Fruit fly (Drosophila melanogaster) whole organism, embryonic: Measurements from ENCODE around the gene Cdk7.

Experiments
- Atf-2 ChIP-seq: fragments of 200-800 bp; sonication (Bioruptor generic); optimal IDR thresholded peaks from 2 replicates; lab custom pipeline; 2016; ENCODE audit warnings: missing biosample characterization, missing genetic modification characterization
- B-H1 ChIP-seq: fragments of 200-800 bp; sonication (Bioruptor generic); IDR thresholded peaks from 3 replicates; pipeline ENCODE4 v1.3.6; 2022; ENCODE audit warnings: missing biosample characterization, missing genetic modification characterization
- CG1024 ChIP-seq: fragments of 200-800 bp; sonication (Bioruptor generic); IDR thresholded peaks from 2 replicates; pipeline ENCODE4 v1.3.6; 2022; ENCODE audit warnings: missing biosample characterization, missing genetic modification characterization
- CG10321 ChIP-seq: fragments of 200-800 bp; sonication (Bioruptor generic); IDR thresholded peaks from 2 replicates; pipeline ENCODE4 v1.3.6; 2022; ENCODE audit warnings: missing biosample characterization, missing genetic modification characterization
- CG11696 ChIP-seq: fragments of 200-800 bp; sonication (Bioruptor generic); IDR thresholded peaks from 2 replicates; pipeline ENCODE4 v1.3.6; 2022; ENCODE audit warnings: missing biosample characterization, missing genetic modification characterization
- CG12071 ChIP-seq: fragments of 200-800 bp; sonication (Bioruptor generic); optimal IDR thresholded peaks from 3 replicates; lab custom pipeline; 2018; ENCODE audit warnings: missing biosample characterization, mild to moderate bottlenecking, missing genetic modification characterization
- CG12104 ChIP-seq: fragments of 200-800 bp; sonication (Bioruptor generic); optimal IDR thresholded peaks from 3 replicates; lab custom pipeline; 2016; ENCODE audit warnings: missing biosample characterization, missing genetic modification characterization
- CG14014 ChIP-seq: fragments of 200-800 bp; sonication (Bioruptor generic); IDR thresholded peaks from 2 replicates; pipeline ENCODE4 v1.3.6; 2022; ENCODE audit warnings: missing biosample characterization, missing genetic modification characterization
- CG16779 ChIP-seq: fragments of 200-800 bp; sonication (Bioruptor generic); IDR thresholded peaks from 2 replicates; pipeline ENCODE4 v1.3.6; 2022; ENCODE audit warnings: missing biosample characterization, missing genetic modification characterization
- CG16863 ChIP-seq: fragments of 200-800 bp; sonication (Bioruptor generic); optimal IDR thresholded peaks from 3 replicates; lab custom pipeline; 2016; ENCODE audit warnings: missing biosample characterization, missing genetic modification characterization
- CG18619 ChIP-seq: fragments of 200-800 bp; sonication (Bioruptor generic); optimal IDR thresholded peaks from 3 replicates; lab custom pipeline; 2017; ENCODE audit warnings: missing biosample characterization, mild to moderate bottlenecking, missing genetic modification characterization
- CG42726 ChIP-seq: fragments of 200-800 bp; sonication (Bioruptor generic); IDR thresholded peaks from 2 replicates; pipeline ENCODE4 v1.3.6; 2022; ENCODE audit warnings: missing biosample characterization, missing genetic modification characterization; ENCODE audit not compliant: partially characterized antibody
- CG43689 ChIP-seq: fragments of 200-800 bp; sonication (Bioruptor generic); IDR thresholded peaks from 2 replicates; pipeline ENCODE4 v1.3.6; 2022; ENCODE audit warnings: missing biosample characterization, missing genetic modification characterization
- CG4404 ChIP-seq: fragments of 200-800 bp; sonication (Bioruptor generic); IDR thresholded peaks from 2 replicates; pipeline ENCODE4 v1.3.6; 2022; ENCODE audit warnings: missing biosample characterization, missing genetic modification characterization
- CG5180 ChIP-seq: fragments of 200-800 bp; sonication (Bioruptor generic); optimal IDR thresholded peaks from 3 replicates; lab custom pipeline; 2017; ENCODE audit warnings: missing biosample characterization, missing genetic modification characterization, mild to moderate bottlenecking, moderate library complexity, missing genetic modification reagents
- CG6175 ChIP-seq: fragments of 200-800 bp; sonication (Bioruptor generic); IDR thresholded peaks from 3 replicates; pipeline ENCODE4 v1.3.6; 2022; ENCODE audit warnings: missing biosample characterization, missing genetic modification characterization
- CG6254 ChIP-seq: fragments of 200-800 bp; sonication (Bioruptor generic); optimal IDR thresholded peaks from 3 replicates; lab custom pipeline; 2017; ENCODE audit warnings: mild to moderate bottlenecking, missing biosample characterization, missing genetic modification reagents, missing genetic modification characterization
- CG6654 ChIP-seq: fragments of 200-800 bp; sonication (Bioruptor generic); optimal IDR thresholded peaks from 2 replicates; lab custom pipeline; 2017; ENCODE audit warnings: missing biosample characterization, mild to moderate bottlenecking, missing genetic modification characterization
- CG7745 ChIP-seq: fragments of 200-800 bp; sonication (Bioruptor generic); optimal IDR thresholded peaks from 2 replicates; lab custom pipeline; 2018; ENCODE audit warnings: missing biosample characterization, mild to moderate bottlenecking, missing genetic modification characterization, moderate library complexity
- CG9817 ChIP-seq: fragments of 200-800 bp; sonication (Bioruptor generic); optimal IDR thresholded peaks from 2 replicates; lab custom pipeline; 2018; ENCODE audit warnings: missing biosample characterization, mild to moderate bottlenecking, missing genetic modification characterization, moderate library complexity
- Dip3 ChIP-seq: fragments of 200-800 bp; sonication (Bioruptor generic); optimal IDR thresholded peaks from 3 replicates; lab custom pipeline; 2016; ENCODE audit warnings: missing biosample characterization, missing genetic modification characterization
- Dref ChIP-seq: fragments of 200-800 bp; sonication (Bioruptor generic); IDR thresholded peaks from 2 replicates; pipeline ENCODE4 v1.3.6; 2022; ENCODE audit warnings: missing biosample characterization, missing genetic modification characterization
- Ets97D ChIP-seq: fragments of 200-800 bp; sonication (Bioruptor generic); optimal IDR thresholded peaks from 3 replicates; lab custom pipeline; 2016; ENCODE audit warnings: missing biosample characterization, missing genetic modification characterization
- HmgD ChIP-seq: fragments of 200-800 bp; sonication (Bioruptor generic); optimal IDR thresholded peaks from 3 replicates; lab custom pipeline; 2016; ENCODE audit warnings: missing biosample characterization, missing genetic modification characterization
- Hr3 ChIP-seq: fragments of 200-800 bp; sonication (Bioruptor generic); optimal IDR thresholded peaks from 3 replicates; lab custom pipeline; 2016; ENCODE audit warnings: missing biosample characterization, missing genetic modification characterization
- Med ChIP-seq: fragments of 200-800 bp; sonication (Bioruptor generic); peaks from one replicate; lab custom pipeline; 2016; ENCODE audit warnings: missing biosample characterization, missing genetic modification characterization, mild to moderate bottlenecking, inconsistent platforms, moderate library complexity
- Mrtf ChIP-seq: fragments of 200-800 bp; sonication (Bioruptor generic); IDR thresholded peaks from 3 replicates; pipeline ENCODE4 v1.3.6; 2022; ENCODE audit warnings: missing biosample characterization, missing genetic modification characterization
- NFAT ChIP-seq: fragments of 200-800 bp; sonication (Bioruptor generic); IDR thresholded peaks from 2 replicates; pipeline ENCODE4 v1.3.6; 2022; ENCODE audit warnings: missing biosample characterization, missing genetic modification characterization
- Neu2 ChIP-seq: fragments of 200-800 bp; sonication (Bioruptor generic); optimal IDR thresholded peaks from 3 replicates; lab custom pipeline; 2016; ENCODE audit warnings: missing biosample characterization, missing genetic modification characterization, borderline replicate concordance
- NfI ChIP-seq: fragments of 200-800 bp; sonication (Bioruptor generic); optimal IDR thresholded peaks from 3 replicates; lab custom pipeline; 2018; ENCODE audit warnings: missing biosample characterization, mild to moderate bottlenecking, missing genetic modification characterization, moderate library complexity
- Oaz ChIP-seq: fragments of 200-800 bp; sonication (Bioruptor generic); IDR thresholded peaks from 2 replicates; pipeline ENCODE4 v1.3.6; 2022; ENCODE audit warnings: missing biosample characterization, missing genetic modification characterization
- Oli ChIP-seq: fragments of 200-800 bp; sonication (Bioruptor generic); optimal IDR thresholded peaks from 2 replicates; lab custom pipeline; 2018; ENCODE audit warnings: missing biosample characterization, mild to moderate bottlenecking, missing genetic modification characterization, moderate library complexity
- Poxn ChIP-seq: fragments of 200-800 bp; sonication (Bioruptor generic); IDR thresholded peaks from 2 replicates; pipeline ENCODE4 v1.3.6; 2022; ENCODE audit warnings: missing biosample characterization, missing genetic modification characterization
- Rfx ChIP-seq: fragments of 200-800 bp; sonication (Bioruptor generic); IDR thresholded peaks from 2 replicates; pipeline ENCODE4 v1.3.6; 2022; ENCODE audit warnings: missing biosample characterization, missing genetic modification characterization
- Sry-δ ChIP-seq: fragments of 200-800 bp; sonication (Bioruptor generic); optimal IDR thresholded peaks from 2 replicates; lab custom pipeline; 2016; ENCODE audit warnings: missing biosample characterization, missing genetic modification characterization
- ap ChIP-seq: fragments of 200-800 bp; sonication (Bioruptor generic); IDR thresholded peaks from 2 replicates; pipeline ENCODE4 v1.3.6; 2022; ENCODE audit warnings: missing biosample characterization, missing genetic modification characterization
- bsh ChIP-seq, 2 experiments: fragments of 200-800 bp; sonication (Bioruptor generic); optimal IDR thresholded peaks; 2 replicates each; lab custom pipeline; 2017 to 2018; ENCODE audit warnings: mild to moderate bottlenecking in 2 of 2, missing biosample characterization in 2 of 2, missing genetic modification characterization in 2 of 2, moderate library complexity in 1 of 2
- chif ChIP-seq, 2 experiments: fragments of 200-800 bp; sonication (Bioruptor generic); optimal IDR thresholded peaks; 3 replicates each; lab custom pipeline; 2016; ENCODE audit warnings: missing biosample characterization in 2 of 2, missing genetic modification characterization in 2 of 2
- chinmo ChIP-seq: fragments of 200-800 bp; sonication (Bioruptor generic); IDR thresholded peaks from 4 replicates; pipeline ENCODE4 v1.3.6; 2022; ENCODE audit warnings: missing biosample characterization, missing genetic modification characterization; ENCODE audit not compliant: partially characterized antibody
- gro ChIP-seq: fragments of 200-800 bp; sonication (Bioruptor generic); optimal IDR thresholded peaks from 2 replicates; lab custom pipeline; 2016; ENCODE audit warnings: missing biosample characterization, missing genetic modification characterization
- her ChIP-seq: fragments of 200-800 bp; sonication (Bioruptor generic); optimal IDR thresholded peaks from 2 replicates; lab custom pipeline; 2016; ENCODE audit warnings: missing biosample characterization, missing genetic modification characterization
- ken ChIP-seq: fragments of 200-800 bp; sonication (Bioruptor generic); IDR thresholded peaks from 3 replicates; pipeline ENCODE4 v1.3.6; 2022; ENCODE audit warnings: missing biosample characterization, missing genetic modification characterization
- mld ChIP-seq: fragments of 200-800 bp; sonication (Bioruptor generic); IDR thresholded peaks from 3 replicates; pipeline ENCODE4 v1.3.6; 2022; ENCODE audit warnings: missing biosample characterization, missing genetic modification characterization; ENCODE audit not compliant: partially characterized antibody
- nom ChIP-seq: fragments of 200-800 bp; sonication (Bioruptor generic); optimal IDR thresholded peaks from 2 replicates; lab custom pipeline; 2017; ENCODE audit warnings: missing biosample characterization, missing genetic modification characterization, mild to moderate bottlenecking, moderate library complexity, missing genetic modification reagents
- odd ChIP-seq: fragments of 200-800 bp; sonication (Bioruptor generic); optimal IDR thresholded peaks from 2 replicates; lab custom pipeline; 2017; ENCODE audit warnings: missing biosample characterization, mild to moderate bottlenecking, missing genetic modification characterization
- p53 ChIP-seq: fragments of 200-800 bp; sonication (Bioruptor generic); optimal IDR thresholded peaks from 2 replicates; lab custom pipeline; 2016; ENCODE audit warnings: missing biosample characterization, missing genetic modification characterization
- shn ChIP-seq: fragments of 200-800 bp; sonication (Bioruptor generic); optimal IDR thresholded peaks from 3 replicates; lab custom pipeline; 2016; ENCODE audit warnings: missing biosample characterization, missing genetic modification characterization
- tap ChIP-seq: fragments of 200-800 bp; optimal IDR thresholded peaks from 3 replicates; lab custom pipeline; 2019; ENCODE audit warnings: missing biosample characterization, mild to moderate bottlenecking, missing genetic modification characterization, moderate library complexity
- tna ChIP-seq: fragments of 200-800 bp; sonication (Bioruptor generic); IDR thresholded peaks from 2 replicates; pipeline ENCODE4 v1.3.6; 2022; ENCODE audit warnings: missing biosample characterization, missing genetic modification characterization; ENCODE audit not compliant: partially characterized antibody
- wek ChIP-seq: fragments of 200-800 bp; sonication (Bioruptor generic); optimal IDR thresholded peaks from 3 replicates; lab custom pipeline; 2018; ENCODE audit warnings: missing biosample characterization, mild to moderate bottlenecking, missing genetic modification characterization, moderate library complexity
- wor ChIP-seq: fragments of 200-800 bp; sonication (Bioruptor generic); IDR thresholded peaks from 2 replicates; pipeline ENCODE4 v1.3.6; 2022; ENCODE audit warnings: missing biosample characterization, missing genetic modification characterization
- z ChIP-seq: fragments of 200-800 bp; sonication (Bioruptor generic); IDR thresholded peaks from 3 replicates; pipeline ENCODE4 v1.3.6; 2022; ENCODE audit warnings: missing biosample characterization, missing genetic modification characterization

Gene Cdk7

dm6 chrX:5308963-5309362 is at the start of gene Cdk7, which contains the start of gene snf (continued):
- peak; percentile 11 for TF ChIP-seq Hr3 (GFP tag; lab: Kevin White, UChicago)
- TF ChIP-seq NfI: peak; percentile 8
- no peak for TF ChIP-seq CG12071 (GFP tag; lab: Kevin White, UChicago)
- TF ChIP-seq Oli (tag; lab: Kevin White, UChicago): no peak
- TF ChIP-seq nom (GFP tag; lab: Kevin White, UChicago): no peak
- TF ChIP-seq CG6654 (GFP tag; lab: Kevin White, UChicago): no peak
- TF ChIP-seq tna (GFP tag; lab: Robert Waterston, UW): peak; percentile 79
- TF ChIP-seq CG1024: no peak
- TF ChIP-seq CG16779: no peak
- no peak for TF ChIP-seq CG12104
- TF ChIP-seq gro (GFP tag; lab: Kevin White, UChicago): no peak
- peak; percentile 91 for TF ChIP-seq Dref (GFP tag; lab: Robert Waterston, UW)
- TF ChIP-seq Atf-2 (GFP tag; lab: Kevin White, UChicago): peak; percentile 2
- TF ChIP-seq CG16863 (GFP tag; lab: Kevin White, UChicago): peak; percentile 78
- no peak for TF ChIP-seq wor (GFP tag; lab: Robert Waterston, UW)
- TF ChIP-seq Oaz (GFP tag; lab: Robert Waterston, UW): no peak
- peak; percentile 54 for TF ChIP-seq HmgD (GFP tag; lab: Kevin White, UChicago)
- no peak for TF ChIP-seq CG18619 (GFP tag; lab: Kevin White, UChicago)
- TF ChIP-seq NFAT (GFP tag; lab: Robert Waterston, UW): no peak
- peak; percentile 93 for TF ChIP-seq Med
- TF ChIP-seq CG43689 (GFP tag; lab: Robert Waterston, UW): no peak
- no peak for TF ChIP-seq CG10321 (GFP tag; lab: Robert Waterston, UW)
- peak; percentile 63 for TF ChIP-seq Dip3 (GFP tag; lab: Kevin White, UChicago)
- no peak for TF ChIP-seq CG5180 (GFP tag; lab: Kevin White, UChicago)
- TF ChIP-seq B-H1 (GFP tag; lab: Robert Waterston, UW): no peak
- TF ChIP-seq CG6175 (GFP tag; lab: Robert Waterston, UW): no peak
- no peak for TF ChIP-seq CG7745
- TF ChIP-seq bsh (GFP tag; optimal IDR thresholded peaks at IDR 0.05; lab: Kevin White, UChicago): peak in 1 of 2 experiments; percentile 2
- no peak for TF ChIP-seq CG11696 (GFP tag; lab: Robert Waterston, UW)
- no peak for TF ChIP-seq odd (GFP tag; lab: Kevin White, UChicago)
- peak; percentile 43 for TF ChIP-seq shn
- TF ChIP-seq tap (tag; lab: Kevin White, UChicago): no peak
- TF ChIP-seq chif (GFP tag; optimal IDR thresholded peaks at IDR 0.05; lab: Kevin White, UChicago): no peak
- no peak for TF ChIP-seq CG6254 (GFP tag; lab: Kevin White, UChicago)
- TF ChIP-seq p53 (GFP tag; lab: Kevin White, UChicago): peak; percentile 4
- peak; percentile 75; the same call in 1 of the 3 replicates for TF ChIP-seq mld (GFP tag; lab: Robert Waterston, UW)
- TF ChIP-seq CG4404 (GFP tag; lab: Robert Waterston, UW): peak; percentile 36; the same call in 1 of the 2 replicates
- no peak for TF ChIP-seq Poxn (GFP tag; lab: Robert Waterston, UW)
- TF ChIP-seq chinmo (GFP tag; lab: Robert Waterston, UW): 0 out of 4 replicates have a peak, but pooled peaks have one; percentile 56
- no peak for TF ChIP-seq CG14014 (GFP tag; lab: Robert Waterston, UW)
- TF ChIP-seq wek (GFP tag; lab: Kevin White, UChicago): no peak
- TF ChIP-seq Neu2: no peak
- peak; percentile 90 for TF ChIP-seq Sry-δ (GFP tag; lab: Kevin White, UChicago)
- no peak; the same call in 1 of the 2 replicates for TF ChIP-seq Rfx (GFP tag; lab: Robert Waterston, UW)
- no peak for TF ChIP-seq Mrtf (GFP tag; lab: Robert Waterston, UW)
- peak; percentile 5 for TF ChIP-seq CG9817 (tag; lab: Kevin White, UChicago)
- TF ChIP-seq her (GFP tag; lab: Kevin White, UChicago): peak; percentile 42
- no peak for TF ChIP-seq ken
- TF ChIP-seq CG42726 (GFP tag; lab: Robert Waterston, UW): peak; percentile 42; the same call in 1 of the 2 replicates
- no peak for TF ChIP-seq ap (GFP tag; lab: Robert Waterston, UW)
- no peak for TF ChIP-seq z (GFP tag; lab: Robert Waterston, UW)
- TF ChIP-seq Ets97D: peak; percentile 69
